Worm (Caenorhabditis elegans): ENCODE results near the gene C15H9.5.

Gene C15H9.5

DNA sequence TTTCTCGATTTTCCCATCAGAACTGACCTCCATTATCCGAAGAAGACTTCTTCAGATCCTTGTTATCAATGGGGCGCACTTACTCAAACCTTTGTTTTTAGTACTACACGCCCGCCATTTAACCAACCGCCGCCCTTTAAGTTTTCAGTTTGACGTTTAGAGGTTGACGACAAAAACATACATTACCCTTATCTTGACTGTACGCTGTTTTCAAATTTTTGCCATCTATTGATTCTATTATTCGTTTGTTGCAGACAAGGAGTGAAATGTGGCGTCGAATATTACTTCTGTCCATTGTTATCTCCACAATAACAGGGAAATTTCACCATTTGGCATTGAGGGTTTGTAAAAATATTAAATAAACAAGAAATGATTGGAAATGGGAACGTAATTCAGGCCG, at the start of gene C15H9.5:
C15H9.5 (plus strand) TSS at position 255 of the 400 bp plus-strand sequence.
- TF ChIP-seq W03F9.2 (tag; optimal IDR thresholded peaks at IDR 0.05) (no peak), dao-5 (tag; optimal IDR thresholded peaks at IDR 0.05) (no peak), him-1 (tag; optimal IDR thresholded peaks at IDR 0.05) (no peak)

DNA sequence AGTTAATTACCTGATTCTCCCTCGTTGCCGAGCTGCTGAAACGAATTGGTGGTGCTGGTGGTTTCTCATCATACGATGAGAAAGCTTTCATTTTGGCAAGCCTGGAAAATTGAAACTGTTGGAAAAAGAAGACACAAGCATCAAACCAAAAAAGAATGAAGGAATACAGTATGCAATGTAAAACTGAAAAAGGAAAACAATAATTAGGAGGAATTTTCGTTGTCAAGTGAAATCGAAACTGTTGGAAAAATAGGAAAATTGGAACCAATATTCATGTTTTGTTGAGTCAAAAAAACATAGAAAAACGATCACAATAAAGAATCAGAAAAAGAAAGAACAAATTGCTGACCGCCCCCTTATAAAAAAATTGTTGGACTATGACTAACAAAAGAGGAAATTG, 44.6 kb upstream of the C15H9.5 start, which contains the start of gene pak-1:
pak-1 (minus strand) TSS at position 101 of the 400 bp plus-strand sequence.
- no peak for TF ChIP-seq W03F9.2 (tag; optimal IDR thresholded peaks at IDR 0.05)
- no peak for TF ChIP-seq him-1 (tag; optimal IDR thresholded peaks at IDR 0.05)
- TF ChIP-seq dao-5 (tag; optimal IDR thresholded peaks at IDR 0.05): no peak

DNA sequence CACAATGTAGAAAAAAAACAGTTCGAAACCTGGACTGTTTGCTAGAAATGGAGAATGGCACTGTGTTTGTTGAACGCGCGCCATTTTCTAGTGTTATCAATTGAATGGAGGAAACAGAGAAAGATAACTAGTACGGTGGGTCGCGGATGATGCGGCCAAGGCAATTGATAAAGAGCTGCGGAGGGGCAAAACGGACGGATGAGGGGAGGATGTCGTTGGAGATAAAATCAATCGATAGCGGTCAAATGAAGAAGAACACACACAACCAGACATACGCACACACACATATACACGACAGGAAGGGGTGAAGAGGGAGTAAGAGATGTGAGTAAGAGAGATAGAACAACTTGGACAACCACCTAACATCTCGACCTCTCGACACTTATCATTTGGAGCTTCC, 43.0 kb upstream of the C15H9.5 start:
- TF ChIP-seq him-1 (tag; optimal IDR thresholded peaks at IDR 0.05): no peak
- no peak for TF ChIP-seq W03F9.2 (tag; optimal IDR thresholded peaks at IDR 0.05)
- TF ChIP-seq dao-5 (tag; optimal IDR thresholded peaks at IDR 0.05): no peak

DNA sequence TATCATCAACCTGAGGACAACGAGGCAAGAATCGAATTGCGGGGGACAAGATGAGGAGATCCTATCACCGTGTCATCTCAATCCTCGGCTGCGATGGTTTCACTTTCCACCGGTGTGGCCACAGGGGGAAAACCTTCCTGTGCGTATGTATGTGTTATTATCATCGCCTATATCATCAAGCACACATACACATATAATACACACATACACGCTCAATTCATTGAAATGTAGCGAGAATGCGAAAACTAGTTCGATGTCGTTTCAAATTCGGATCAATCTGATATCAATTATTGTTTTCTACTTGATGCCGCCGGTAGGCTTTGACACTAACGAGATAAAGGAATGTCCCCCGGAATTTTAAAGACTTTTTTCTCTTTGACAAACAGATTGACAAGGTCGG, 42.3 kb upstream of the C15H9.5 start:
- no peak for TF ChIP-seq W03F9.2 (tag; optimal IDR thresholded peaks at IDR 0.05)
- TF ChIP-seq dao-5 (tag; optimal IDR thresholded peaks at IDR 0.05): no peak
- no peak for TF ChIP-seq him-1 (tag; optimal IDR thresholded peaks at IDR 0.05)

DNA sequence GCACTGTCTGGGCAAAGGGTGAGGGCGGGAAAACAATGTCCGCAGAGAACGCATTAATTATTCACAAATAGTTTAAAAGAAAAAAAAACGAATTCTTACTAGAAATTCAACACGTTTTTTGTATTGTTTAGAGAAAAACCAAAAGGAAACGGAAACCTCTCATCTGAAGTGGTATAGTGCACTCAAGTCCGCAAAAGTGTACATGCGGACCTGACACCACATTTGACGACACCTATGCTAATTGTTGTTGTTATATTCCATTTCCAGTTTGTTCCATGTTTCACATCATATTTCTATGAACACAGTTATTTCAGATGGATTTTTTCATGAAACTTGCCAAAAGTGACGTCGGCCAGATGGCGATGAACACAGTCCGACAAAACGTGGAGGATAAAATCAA, 40.4 kb upstream of the C15H9.5 start, which contains the start of gene C45B2.6:
C45B2.6 (plus strand) TSS at position 136 of the 400 bp plus-strand sequence.
- TF ChIP-seq W03F9.2 (tag; optimal IDR thresholded peaks at IDR 0.05): no peak
- TF ChIP-seq him-1 (tag; optimal IDR thresholded peaks at IDR 0.05): no peak
- TF ChIP-seq dao-5 (tag; optimal IDR thresholded peaks at IDR 0.05): no peak

DNA sequence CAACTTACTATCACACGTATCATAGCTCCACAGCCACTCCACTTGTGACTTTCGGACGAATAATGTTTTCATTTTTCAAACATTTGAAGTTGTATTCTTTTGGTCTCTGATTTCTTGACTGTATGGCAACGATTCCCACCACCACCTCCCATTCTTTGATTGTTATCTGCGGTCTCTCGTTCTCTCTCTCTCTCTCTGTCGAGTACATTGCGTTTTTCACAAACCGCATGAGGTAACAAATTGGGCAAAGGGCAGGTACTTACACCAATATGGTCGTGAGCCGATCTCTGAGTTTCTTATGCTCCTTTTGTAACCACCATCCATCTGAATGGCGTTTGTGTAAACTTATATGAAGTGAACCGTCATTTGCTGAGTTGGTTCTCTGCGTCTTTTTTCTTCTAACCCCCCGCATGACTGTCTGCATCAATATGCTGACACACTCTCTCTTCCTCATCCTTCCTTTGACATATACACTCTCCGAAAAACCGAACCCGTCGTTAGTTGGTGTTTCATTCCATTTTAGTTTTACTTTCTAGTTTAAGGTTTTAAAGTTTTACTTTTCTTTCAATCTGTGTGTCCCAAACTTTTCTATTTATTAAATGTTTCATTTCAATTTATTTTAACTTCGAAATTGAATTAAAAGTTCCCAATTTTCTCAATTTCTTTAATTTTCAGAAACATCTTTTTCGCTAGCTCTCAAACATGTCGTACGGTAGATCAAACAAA, 35.4 kb upstream of the C15H9.5 start, which contains the start of gene gln-1:
gln-1 (plus strand) TSS at position 676 of the 726 bp plus-strand sequence.
- TF ChIP-seq W03F9.2 (tag; optimal IDR thresholded peaks at IDR 0.05) (no peak), him-1 (tag; optimal IDR thresholded peaks at IDR 0.05) (no peak), dao-5 (tag; optimal IDR thresholded peaks at IDR 0.05) (no peak)

DNA sequence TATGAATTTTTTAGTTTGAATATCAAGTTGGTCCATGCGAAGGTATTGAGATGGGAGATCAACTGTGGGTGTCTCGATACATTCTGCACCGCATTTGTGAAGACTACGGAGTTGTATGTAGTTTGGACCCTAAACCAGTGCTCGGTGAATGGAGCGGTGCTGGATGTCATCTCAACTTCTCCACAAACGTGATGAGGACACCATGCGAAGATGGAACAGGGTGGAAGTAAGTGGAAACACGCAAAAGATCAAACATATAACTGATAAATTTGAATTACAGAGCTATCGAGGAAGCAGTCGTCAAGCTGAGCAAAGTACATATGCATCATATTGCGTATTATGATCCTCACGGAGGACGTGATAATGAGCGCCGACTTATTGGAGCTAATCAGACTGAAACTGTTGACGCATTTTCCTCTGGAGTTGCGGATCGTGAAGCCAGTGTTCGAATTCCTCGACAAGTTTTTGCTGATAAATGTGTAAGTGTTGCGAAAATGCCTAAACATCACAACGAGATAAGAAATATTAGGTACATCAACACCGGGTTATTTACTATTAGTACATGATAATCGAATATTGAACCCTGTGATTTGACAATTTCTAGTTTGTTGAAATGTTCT, 33.8 kb upstream of the C15H9.5 start:
- no peak for TF ChIP-seq dao-5 (tag; optimal IDR thresholded peaks at IDR 0.05)
- TF ChIP-seq W03F9.2 (tag; optimal IDR thresholded peaks at IDR 0.05): no peak
- no peak for TF ChIP-seq him-1 (tag; optimal IDR thresholded peaks at IDR 0.05)

DNA sequence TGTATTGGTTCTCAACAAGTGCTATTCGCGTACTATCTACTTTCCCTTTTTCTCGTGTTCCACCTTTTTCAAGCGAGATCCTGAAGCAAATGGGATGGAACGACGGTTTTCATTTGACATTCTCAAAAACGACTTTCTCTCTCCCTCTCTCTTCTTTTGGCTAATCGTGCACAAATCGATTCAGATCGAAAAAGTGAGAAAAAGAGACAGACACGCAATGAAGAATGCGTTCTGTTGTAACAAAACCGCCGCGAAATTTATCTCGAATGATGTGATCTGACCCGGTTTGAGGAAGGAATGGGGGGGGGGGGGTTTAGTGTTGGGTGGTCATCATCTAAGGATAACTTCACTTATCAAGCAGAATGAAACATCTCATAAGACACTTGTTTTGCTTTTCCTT, 28.7 kb upstream of the C15H9.5 start:
- TF ChIP-seq him-1 (tag; optimal IDR thresholded peaks at IDR 0.05) (no peak), dao-5 (tag; optimal IDR thresholded peaks at IDR 0.05) (no peak), W03F9.2 (tag; optimal IDR thresholded peaks at IDR 0.05) (no peak)

DNA sequence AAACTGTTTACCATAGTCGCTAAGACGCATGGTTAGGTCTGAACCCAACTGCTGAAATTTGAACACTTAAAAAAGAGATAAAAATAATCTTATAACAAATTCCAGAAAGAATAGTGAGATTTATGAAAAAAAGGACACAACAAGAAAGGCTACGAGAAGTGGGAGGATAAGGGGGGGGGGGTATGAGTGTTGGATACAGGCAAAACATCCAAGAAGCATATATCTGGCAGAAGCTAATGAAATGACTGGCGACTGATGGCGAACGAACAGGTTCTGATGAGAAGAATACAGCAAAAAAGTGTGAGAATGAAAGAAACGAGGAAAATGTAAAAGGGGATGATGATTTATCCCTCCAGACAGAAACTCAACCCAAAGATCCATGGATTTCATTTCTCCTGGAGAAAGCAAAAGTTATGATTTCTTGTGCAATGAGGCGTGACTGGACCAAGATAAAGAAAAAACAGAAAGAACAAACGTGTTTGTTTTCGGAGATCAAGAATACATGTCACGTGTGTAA, 27.1 kb upstream of the C15H9.5 start, which contains the start of gene ptr-4:
ptr-4 (minus strand) TSS at position 51 of the 517 bp plus-strand sequence.
- TF ChIP-seq dao-5 (tag; optimal IDR thresholded peaks at IDR 0.05) (no peak), W03F9.2 (tag; optimal IDR thresholded peaks at IDR 0.05) (no peak), him-1 (tag; optimal IDR thresholded peaks at IDR 0.05) (no peak)

DNA sequence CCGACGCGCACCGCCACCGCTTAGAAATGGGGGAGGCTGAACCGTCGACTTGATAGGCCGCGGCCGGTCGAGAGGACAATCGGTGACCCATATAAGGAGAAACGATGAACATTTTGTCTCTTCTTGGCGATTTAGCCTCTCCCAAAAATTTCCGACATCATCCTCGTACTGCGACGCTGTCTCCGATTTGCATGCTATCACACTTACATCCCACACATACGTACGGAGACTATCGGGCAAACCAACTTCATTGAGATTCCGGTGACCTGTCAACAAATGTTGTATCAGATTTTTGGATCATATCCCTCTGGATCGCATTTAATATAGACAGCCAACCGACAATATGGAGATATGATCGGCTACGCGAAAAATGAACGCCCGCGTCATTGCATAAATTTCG, 26.5 kb upstream of the C15H9.5 start:
- no peak for TF ChIP-seq dao-5 (tag; optimal IDR thresholded peaks at IDR 0.05)
- TF ChIP-seq him-1 (tag; optimal IDR thresholded peaks at IDR 0.05): no peak
- no peak for TF ChIP-seq W03F9.2 (tag; optimal IDR thresholded peaks at IDR 0.05)

DNA sequence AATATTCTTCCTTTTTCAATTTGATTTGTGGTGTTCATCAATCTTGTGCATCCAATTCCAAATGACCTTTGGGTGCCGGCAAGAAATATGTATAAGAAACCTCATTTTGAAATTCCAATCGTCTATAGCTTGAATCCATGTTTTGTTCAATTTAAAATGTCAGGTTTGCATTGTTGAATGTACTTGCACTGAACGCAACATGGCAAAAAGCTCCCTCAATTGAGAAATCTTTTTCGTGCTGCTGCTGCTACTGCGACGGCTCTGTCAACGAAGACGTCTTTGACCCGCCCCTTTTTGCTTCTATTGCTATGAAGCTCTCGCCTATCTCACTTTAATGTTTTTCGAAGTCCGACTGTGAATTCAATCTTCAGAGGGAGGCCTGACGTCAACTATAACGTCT, 17.9 kb upstream of the C15H9.5 start, which contains the start of gene lgc-58:
lgc-58 (plus strand) TSS at position 301 of the 400 bp plus-strand sequence.
- TF ChIP-seq dao-5 (tag; optimal IDR thresholded peaks at IDR 0.05): no peak
- TF ChIP-seq W03F9.2 (tag; optimal IDR thresholded peaks at IDR 0.05): no peak
- no peak for TF ChIP-seq him-1 (tag; optimal IDR thresholded peaks at IDR 0.05)

DNA sequence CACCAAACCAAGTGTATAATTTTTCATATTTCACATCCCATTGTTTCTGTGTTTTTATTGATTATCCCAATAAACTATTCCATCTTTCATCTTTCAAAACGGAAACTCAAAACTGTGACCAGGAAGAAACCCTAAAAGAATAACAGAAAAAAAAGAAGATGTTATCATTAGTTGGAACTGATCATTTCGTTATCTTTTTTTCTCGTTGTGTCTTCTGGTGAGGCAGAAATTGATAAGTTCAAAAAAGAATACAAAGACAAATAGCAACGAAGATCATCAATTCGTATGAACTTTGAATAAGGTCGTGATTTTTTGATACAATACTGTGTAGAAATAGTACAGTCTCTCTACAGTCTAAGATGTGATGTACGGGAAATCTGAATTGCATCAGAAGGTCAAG, 11.3 kb upstream of the C15H9.5 start:
- TF ChIP-seq dao-5 (tag; optimal IDR thresholded peaks at IDR 0.05): no peak
- TF ChIP-seq W03F9.2 (tag; optimal IDR thresholded peaks at IDR 0.05): no peak
- TF ChIP-seq him-1 (tag; optimal IDR thresholded peaks at IDR 0.05): no peak

DNA sequence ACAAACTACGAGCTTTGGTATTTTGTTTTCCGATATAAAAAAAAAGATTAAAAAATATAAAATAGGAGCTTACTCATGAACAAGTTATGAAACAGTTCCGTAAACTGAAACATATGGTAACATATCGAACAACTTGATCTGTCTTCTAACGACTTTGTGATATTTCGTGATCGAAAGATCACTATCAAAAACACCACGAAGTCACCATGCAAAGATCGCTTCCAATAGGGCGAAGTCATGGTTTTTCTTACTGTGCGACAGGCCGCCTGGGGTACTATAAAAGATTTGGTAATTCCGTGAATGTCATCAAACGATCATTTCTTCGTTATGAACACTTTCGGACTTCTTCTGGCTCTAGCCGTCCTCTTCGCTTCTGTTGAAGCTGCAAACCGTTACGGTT, 10.4 kb upstream of the C15H9.5 start, which contains the start of gene C45B2.3:
C45B2.3 (plus strand) TSS at position 301 of the 400 bp plus-strand sequence.
- TF ChIP-seq him-1 (tag; optimal IDR thresholded peaks at IDR 0.05) (no peak), dao-5 (tag; optimal IDR thresholded peaks at IDR 0.05) (no peak)

DNA sequence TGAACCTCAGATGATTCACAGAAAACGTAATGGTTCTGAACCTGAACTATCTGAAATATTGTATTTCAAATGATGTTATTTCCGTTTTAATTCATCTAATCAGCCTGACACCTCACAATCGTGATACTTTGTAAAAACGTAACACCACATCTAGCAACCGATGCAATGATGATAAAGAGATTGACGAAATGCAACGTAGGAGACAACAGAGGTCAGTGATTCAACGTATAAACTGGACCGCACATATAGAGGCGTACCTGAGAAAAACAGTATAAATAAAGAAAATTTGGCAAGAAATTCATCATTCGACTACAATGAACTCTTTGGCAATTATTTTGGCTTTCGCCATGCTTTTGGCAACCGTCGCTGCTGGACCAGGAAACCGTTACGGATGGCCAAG, 8.7 kb upstream of the C15H9.5 start, which contains the start of gene C45B2.2:
C45B2.2 (plus strand) TSS at position 301 of the 400 bp plus-strand sequence.
- no peak for TF ChIP-seq W03F9.2 (tag; optimal IDR thresholded peaks at IDR 0.05)

Data from whole organism, L4/young adult.